Fruit fly (Drosophila melanogaster) whole organism, embryonic: Measurements from ENCODE around the gene Pat1.

Experiments used
- Bteb2 ChIP-seq: fragments of 200-800 bp; sonication (Bioruptor generic); optimal IDR thresholded peaks from 2 replicates; lab custom pipeline; 2016; ENCODE audit warnings: missing biosample characterization, missing genetic modification characterization
- CG10431 ChIP-seq: fragments of 200-800 bp; sonication (Bioruptor generic); optimal IDR thresholded peaks from 3 replicates; lab custom pipeline; 2018; ENCODE audit warnings: missing biosample characterization, mild to moderate bottlenecking, missing genetic modification characterization
- CG12942 ChIP-seq: fragments of 200-800 bp; sonication (Bioruptor generic); optimal IDR thresholded peaks from 3 replicates; lab custom pipeline; 2016; ENCODE audit warnings: missing biosample characterization, missing genetic modification characterization
- CG13424 ChIP-seq: fragments of 200-800 bp; sonication (Bioruptor generic); optimal IDR thresholded peaks from 2 replicates; lab custom pipeline; 2019; ENCODE audit warnings: missing biosample characterization, mild to moderate bottlenecking, missing genetic modification characterization, moderate library complexity
- CG14710 ChIP-seq: fragments of 200-800 bp; sonication (Bioruptor generic); optimal IDR thresholded peaks from 3 replicates; lab custom pipeline; 2019; ENCODE audit warnings: missing biosample characterization, mild to moderate bottlenecking, missing genetic modification characterization, moderate library complexity
- CG15011 ChIP-seq: fragments of 200-800 bp; sonication (Bioruptor generic); optimal IDR thresholded peaks from 3 replicates; lab custom pipeline; 2018; ENCODE audit warnings: missing biosample characterization, mild to moderate bottlenecking, missing genetic modification characterization
- CG1603 ChIP-seq: fragments of 200-800 bp; sonication (Bioruptor generic); optimal IDR thresholded peaks from 2 replicates; lab custom pipeline; 2019; ENCODE audit warnings: missing biosample characterization, mild to moderate bottlenecking, missing genetic modification characterization, moderate library complexity
- CG16813 ChIP-seq: fragments of 200-800 bp; sonication (Bioruptor generic); IDR thresholded peaks from 3 replicates; pipeline ENCODE4 v1.3.6; 2022; ENCODE audit warnings: missing biosample characterization, missing genetic modification characterization; ENCODE audit not compliant: partially characterized antibody
- CG17361 ChIP-seq: fragments of 200-800 bp; sonication (Bioruptor generic); IDR thresholded peaks from 3 replicates; pipeline ENCODE4 v1.3.6; 2022; ENCODE audit warnings: missing biosample characterization, missing genetic modification characterization
- CG18619 ChIP-seq: fragments of 200-800 bp; sonication (Bioruptor generic); optimal IDR thresholded peaks from 3 replicates; lab custom pipeline; 2017; ENCODE audit warnings: missing biosample characterization, mild to moderate bottlenecking, missing genetic modification characterization
- CG18764 ChIP-seq: fragments of 200-800 bp; sonication (Bioruptor generic); optimal IDR thresholded peaks from 3 replicates; lab custom pipeline; 2016; ENCODE audit warnings: missing biosample characterization, missing genetic modification characterization
- CG2202 ChIP-seq: fragments of 200-800 bp; sonication (Bioruptor generic); optimal IDR thresholded peaks from 2 replicates; lab custom pipeline; 2018; ENCODE audit warnings: missing biosample characterization, mild to moderate bottlenecking, missing genetic modification characterization
- CG2889 ChIP-seq: fragments of 200-800 bp; sonication (Bioruptor generic); IDR thresholded peaks from 3 replicates; pipeline ENCODE4 v1.3.6; 2022; ENCODE audit warnings: missing biosample characterization, missing genetic modification characterization
- CG32767 ChIP-seq: fragments of 200-800 bp; sonication (Bioruptor generic); IDR thresholded peaks from 2 replicates; pipeline ENCODE4 v1.3.6; 2022; ENCODE audit warnings: missing biosample characterization, missing genetic modification characterization
- CG3726 ChIP-seq: fragments of 200-800 bp; sonication (Bioruptor generic); IDR thresholded peaks from 3 replicates; pipeline ENCODE4, ENCODE4 v1.3.6; 2022; ENCODE audit warnings: missing biosample characterization, missing genetic modification characterization
- CG4282 ChIP-seq: fragments of 200-800 bp; sonication (Bioruptor generic); optimal IDR thresholded peaks from 2 replicates; lab custom pipeline; 2016; ENCODE audit warnings: missing biosample characterization, missing genetic modification characterization
- CG6175 ChIP-seq: fragments of 200-800 bp; sonication (Bioruptor generic); IDR thresholded peaks from 3 replicates; pipeline ENCODE4 v1.3.6; 2022; ENCODE audit warnings: missing biosample characterization, missing genetic modification characterization
- CG6254 ChIP-seq: fragments of 200-800 bp; sonication (Bioruptor generic); optimal IDR thresholded peaks from 3 replicates; lab custom pipeline; 2017; ENCODE audit warnings: mild to moderate bottlenecking, missing biosample characterization, missing genetic modification reagents, missing genetic modification characterization
- CG6791 ChIP-seq: fragments of 200-800 bp; sonication (Bioruptor generic); IDR thresholded peaks from 3 replicates; pipeline ENCODE4 v1.3.6; 2022; ENCODE audit warnings: missing biosample characterization, missing genetic modification characterization; ENCODE audit not compliant: partially characterized antibody
- CG6813 ChIP-seq: fragments of 200-800 bp; sonication (Bioruptor generic); optimal IDR thresholded peaks from 2 replicates; lab custom pipeline; 2017; ENCODE audit warnings: missing biosample characterization, missing genetic modification characterization, mild to moderate bottlenecking, moderate library complexity, missing genetic modification reagents
- CG7556 ChIP-seq: fragments of 200-800 bp; sonication (Bioruptor generic); optimal IDR thresholded peaks from 2 replicates; lab custom pipeline; 2017; ENCODE audit warnings: missing biosample characterization, mild to moderate bottlenecking, missing genetic modification characterization
- CG8089 ChIP-seq: fragments of 200-800 bp; sonication (Bioruptor generic); optimal IDR thresholded peaks from 3 replicates; lab custom pipeline; 2016; ENCODE audit warnings: missing biosample characterization, missing genetic modification characterization
- CG8359 ChIP-seq: fragments of 200-800 bp; sonication (Bioruptor generic); optimal IDR thresholded peaks from 2 replicates; lab custom pipeline; 2017; ENCODE audit warnings: missing biosample characterization, mild to moderate bottlenecking, missing genetic modification characterization, borderline replicate concordance
- CG8924 ChIP-seq: fragments of 200-800 bp; optimal IDR thresholded peaks from 3 replicates; lab custom pipeline; 2019; ENCODE audit warnings: missing biosample characterization, mild to moderate bottlenecking, missing genetic modification characterization, moderate library complexity
- CTCF ChIP-seq: fragments of 200-800 bp; sonication (Bioruptor generic); optimal IDR thresholded peaks from 2 replicates; lab custom pipeline; 2017; ENCODE audit warnings: missing biosample characterization, mild to moderate bottlenecking, missing genetic modification characterization, moderate library complexity
- CkIIα-i1 ChIP-seq: fragments of 200-800 bp; sonication (Bioruptor generic); IDR thresholded peaks from 2 replicates; pipeline ENCODE4 v1.3.6; 2022; ENCODE audit warnings: missing biosample characterization, missing genetic modification characterization
- Dip2 ChIP-seq: fragments of 200-800 bp; sonication (Bioruptor generic); IDR thresholded peaks from 2 replicates; pipeline ENCODE4 v1.3.6; 2022; ENCODE audit warnings: missing biosample characterization, missing genetic modification characterization
- H15 ChIP-seq: fragments of 200-800 bp; sonication (Bioruptor generic); IDR thresholded peaks from 3 replicates; pipeline ENCODE4 v1.3.6; 2022; ENCODE audit warnings: missing biosample characterization, missing genetic modification characterization
- Kr ChIP-seq: fragments of 200-800 bp; sonication (Bioruptor generic); optimal IDR thresholded peaks from 2 replicates; lab custom pipeline; 2017; ENCODE audit warnings: missing biosample characterization, mild to moderate bottlenecking, missing genetic modification characterization
- MTF-1 ChIP-seq: fragments of 200-800 bp; sonication (Bioruptor generic); optimal IDR thresholded peaks from 2 replicates; lab custom pipeline; 2018; ENCODE audit warnings: missing biosample characterization, mild to moderate bottlenecking, missing genetic modification characterization, borderline replicate concordance
- NC2α ChIP-seq: fragments of 200-800 bp; sonication (Bioruptor generic); optimal IDR thresholded peaks from 2 replicates; lab custom pipeline; 2016; ENCODE audit warnings: missing biosample characterization, missing genetic modification characterization
- Ssrp ChIP-seq: fragments of 200-800 bp; sonication (Bioruptor generic); optimal IDR thresholded peaks from 2 replicates; lab custom pipeline; 2018; ENCODE audit warnings: missing biosample characterization, mild to moderate bottlenecking, missing genetic modification characterization, moderate library complexity
- Trl ChIP-seq, 3 experiments: fragments of >200 bp in 2 of 3; fragments of 200-800 bp in 1 of 3; sonication (Bioruptor generic) in 1 of 3; optimal IDR thresholded peaks; 2 replicates in 1 of 3; 3 replicates in 2 of 3; lab custom pipeline; 2016 to 2017; ENCODE audit warnings: missing biosample characterization in 1 of 3, missing genetic modification characterization in 1 of 3
- ato ChIP-seq: fragments of 200-800 bp; sonication (Bioruptor generic); IDR thresholded peaks from 2 replicates; pipeline ENCODE4 v1.3.6; 2022; ENCODE audit warnings: missing biosample characterization, missing genetic modification characterization; ENCODE audit not compliant: partially characterized antibody
- bbx ChIP-seq: fragments of 200-800 bp; sonication (Bioruptor generic); IDR thresholded peaks from 2 replicates; pipeline ENCODE4 v1.3.6; 2022; ENCODE audit warnings: missing biosample characterization, missing genetic modification characterization; ENCODE audit not compliant: partially characterized antibody
- bowl ChIP-seq: fragments of 200-800 bp; sonication (Bioruptor generic); IDR thresholded peaks from 2 replicates; pipeline ENCODE4 v1.3.6; 2022; ENCODE audit warnings: missing biosample characterization, missing genetic modification characterization
- dan ChIP-seq: fragments of 200-800 bp; sonication (Bioruptor generic); IDR thresholded peaks from 2 replicates; pipeline ENCODE4 v1.3.6; 2022; ENCODE audit warnings: missing biosample characterization, missing genetic modification characterization
- jumu ChIP-seq: fragments of 200-800 bp; sonication (Bioruptor generic); optimal IDR thresholded peaks from 3 replicates; lab custom pipeline; 2016; ENCODE audit warnings: missing biosample characterization, missing genetic modification characterization
- ken ChIP-seq: fragments of 200-800 bp; sonication (Bioruptor generic); IDR thresholded peaks from 3 replicates; pipeline ENCODE4 v1.3.6; 2022; ENCODE audit warnings: missing biosample characterization, missing genetic modification characterization
- mld ChIP-seq: fragments of 200-800 bp; sonication (Bioruptor generic); IDR thresholded peaks from 3 replicates; pipeline ENCODE4 v1.3.6; 2022; ENCODE audit warnings: missing biosample characterization, missing genetic modification characterization; ENCODE audit not compliant: partially characterized antibody
- nmo ChIP-seq: fragments of 200-800 bp; sonication (Bioruptor generic); optimal IDR thresholded peaks from 2 replicates; lab custom pipeline; 2018; ENCODE audit warnings: missing biosample characterization, mild to moderate bottlenecking, missing genetic modification characterization, moderate library complexity
- pnt ChIP-seq: fragments of 200-800 bp; sonication (Bioruptor generic); optimal IDR thresholded peaks from 3 replicates; lab custom pipeline; 2016; ENCODE audit warnings: missing biosample characterization, missing genetic modification characterization
- pum ChIP-seq: fragments of 200-800 bp; sonication (Bioruptor generic); optimal IDR thresholded peaks from 2 replicates; lab custom pipeline; 2016; ENCODE audit warnings: missing biosample characterization, missing genetic modification characterization
- run ChIP-seq: fragments of 200-800 bp; sonication (Bioruptor generic); optimal IDR thresholded peaks from 3 replicates; lab custom pipeline; 2018; ENCODE audit warnings: missing biosample characterization, mild to moderate bottlenecking, missing genetic modification characterization
- salm ChIP-seq: fragments of 200-800 bp; sonication (Bioruptor generic); optimal IDR thresholded peaks from 2 replicates; lab custom pipeline; 2018; ENCODE audit warnings: missing biosample characterization, mild to moderate bottlenecking, missing genetic modification characterization
- shn ChIP-seq: fragments of 200-800 bp; sonication (Bioruptor generic); optimal IDR thresholded peaks from 3 replicates; lab custom pipeline; 2016; ENCODE audit warnings: missing biosample characterization, missing genetic modification characterization
- sob ChIP-seq: fragments of 200-800 bp; sonication (Bioruptor generic); IDR thresholded peaks from 2 replicates; pipeline ENCODE4 v1.3.6; 2022; ENCODE audit warnings: missing biosample characterization, missing genetic modification characterization
- tap ChIP-seq: fragments of 200-800 bp; optimal IDR thresholded peaks from 3 replicates; lab custom pipeline; 2019; ENCODE audit warnings: missing biosample characterization, mild to moderate bottlenecking, missing genetic modification characterization, moderate library complexity
- usp ChIP-seq: fragments of >200 bp; optimal IDR thresholded peaks from 2 replicates; lab custom pipeline; 2017; ENCODE audit warnings: missing biosample characterization, missing genetic modification characterization
- vfl ChIP-seq: fragments of 200-800 bp; sonication (Bioruptor generic); optimal IDR thresholded peaks from 2 replicates; lab custom pipeline; 2016; ENCODE audit warnings: missing biosample characterization, missing genetic modification characterization
- yki ChIP-seq: fragments of >200 bp; optimal IDR thresholded peaks from 3 replicates; lab custom pipeline; 2018

Gene Pat1

DNA sequence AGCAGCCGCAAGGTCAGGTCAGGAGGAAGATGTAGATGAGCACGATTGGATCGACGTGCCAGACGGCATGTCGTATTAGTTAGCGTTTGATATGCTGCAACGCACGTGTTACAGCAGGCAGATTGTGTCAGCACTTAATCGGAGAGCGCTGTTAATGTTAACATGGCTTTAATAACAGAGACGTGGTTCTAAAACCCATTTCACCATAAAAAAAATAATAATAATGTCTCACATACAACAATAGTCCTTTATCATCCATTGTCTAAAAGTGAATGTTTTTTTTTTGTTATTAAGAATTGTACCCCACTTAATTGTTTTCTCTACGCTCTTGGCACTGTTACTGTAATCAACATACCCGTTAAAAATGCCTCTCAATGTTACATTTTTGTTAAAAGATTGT is 8.7 kb downstream of the Pat1 start (continued):
- TF ChIP-seq CG8359 (GFP tag; lab: Kevin White, UChicago) (no peak), CG2889 (GFP tag; lab: Robert Waterston, UW) (no peak), Ssrp (tag; lab: Kevin White, UChicago) (peak; percentile 65), CG4282 (GFP tag; lab: Kevin White, UChicago) (no peak), nmo (peak; percentile 87), ato (GFP tag; lab: Robert Waterston, UW) (no peak), vfl (GFP tag; lab: Kevin White, UChicago) (no peak), salm (no peak), bbx (GFP tag; lab: Robert Waterston, UW) (peak; percentile 51; the same call in 1 of the 2 replicates), Kr (GFP tag; lab: Kevin White, UChicago) (no peak), CG18764 (GFP tag; lab: Kevin White, UChicago) (peak; percentile 83), pnt (GFP tag; lab: Kevin White, UChicago) (peak; percentile 84), Trl (optimal IDR thresholded peaks at IDR 0.05; lab: Kevin White, UChicago) (peak in 1 of 2 experiments; percentile 1), Trl (GFP tag; optimal IDR thresholded peaks at IDR 0.05; lab: Kevin White, UChicago) (peak; percentile 93), CG14710 (peak; percentile 77), CG15011 (peak; percentile 83), CG6175 (GFP tag; lab: Robert Waterston, UW) (peak; percentile 95), CG8924 (no peak), usp (GFP tag; lab: Kevin White, UChicago) (no peak), jumu (GFP tag; lab: Kevin White, UChicago) (peak; percentile 90), CG2202 (no peak), H15 (peak; percentile 84), mld (GFP tag; lab: Robert Waterston, UW) (no peak), Dip2 (GFP tag; lab: Robert Waterston, UW) (peak; percentile 59; the same call in 1 of the 2 replicates), pum (peak; percentile 84), CG18619 (GFP tag; lab: Kevin White, UChicago) (no peak), bowl (peak; percentile 93), CG32767 (GFP tag; lab: Robert Waterston, UW) (no peak), CkIIα-i1 (GFP tag; lab: Robert Waterston, UW) (peak; percentile 86), shn (GFP tag; lab: Kevin White, UChicago) (no peak), CG17361 (GFP tag; lab: Robert Waterston, UW) (peak; percentile 85), NC2α (GFP tag; lab: Kevin White, UChicago) (no peak), dan (GFP tag; lab: Robert Waterston, UW) (peak; percentile 56; the same call in 1 of the 2 replicates), tap (tag; lab: Kevin White, UChicago) (no peak), run (tag; lab: Kevin White, UChicago) (no peak), CG8089 (GFP tag; lab: Kevin White, UChicago) (peak; percentile 78), sob (GFP tag; lab: Robert Waterston, UW) (peak; percentile 98), ken (peak; percentile 92), CG6813 (peak; percentile 71), Bteb2 (GFP tag; lab: Kevin White, UChicago) (no peak), MTF-1 (GFP tag; lab: Kevin White, UChicago) (peak; percentile 74), CG6254 (GFP tag; lab: Kevin White, UChicago) (peak; percentile 63), CG7556 (GFP tag; lab: Kevin White, UChicago) (no peak), CG12942 (no peak), CG10431 (GFP tag; lab: Kevin White, UChicago) (no peak), CG6791 (peak; percentile 50; the same call in 1 of the 3 replicates), CG1603 (tag; lab: Kevin White, UChicago) (peak; percentile 59), CG3726 (GFP tag; lab: Robert Waterston, UW) (peak; percentile 97), CG16813 (GFP tag; lab: Robert Waterston, UW) (no peak), yki (lab: Kevin White, UChicago) (no peak), CTCF (GFP tag; lab: Kevin White, UChicago) (peak; percentile 45), CG13424 (no peak)
